Worm (Caenorhabditis elegans) whole organism, young adult: ENCODE measurements around the gene F42F12.4.
A peak's percentile ranks its signal among the peaks of the same experiment; 100 is the strongest.

ENCODE experiments used
- B0035.1 ChIP-seq: sonication (generic microtip); optimal IDR thresholded peaks from 2 replicates; lab custom pipeline; 2016; ENCODE audit warnings: missing genetic modification characterization, mild to moderate bottlenecking, missing compliant biosample characterization, missing genotype, missing genetic modification reagents
- B0261.1 ChIP-seq: sonication (generic microtip); optimal IDR thresholded peaks from 2 replicates; lab custom pipeline; 2016; ENCODE audit warnings: mild to moderate bottlenecking, missing genetic modification characterization, moderate library complexity, missing compliant biosample characterization
- B0336.3 ChIP-seq: fragments of 200-800 bp; sonication (Bioruptor generic); IDR thresholded peaks from 2 replicates; pipeline ENCODE4 v1.3.6; 2022; ENCODE audit warnings: missing genetic modification characterization, missing compliant biosample characterization
- C06A6.2 ChIP-seq: fragments of 200-800 bp; sonication (Bioruptor generic); conservative IDR thresholded peaks from 2 replicates; pipeline ENCODE4 v1.3.6; 2022; ENCODE audit warnings: missing genetic modification characterization, missing compliant biosample characterization
- D2030.7 ChIP-seq: fragments of 200-800 bp; sonication (Bioruptor generic); IDR thresholded peaks from 2 replicates; pipeline ENCODE4 v1.3.6; 2022; ENCODE audit warnings: missing genetic modification reagents, missing genetic modification characterization, missing compliant biosample characterization
- F49E8.2 ChIP-seq: sonication (generic microtip); optimal IDR thresholded peaks from 3 replicates; lab custom pipeline; 2017; ENCODE audit warnings: missing genetic modification characterization, mild to moderate bottlenecking, missing compliant biosample characterization, antibody characterized with exemption, moderate library complexity; ENCODE audit not compliant: insufficient read depth
- F52B5.7 ChIP-seq: sonication (generic microtip); optimal IDR thresholded peaks from 2 replicates; lab custom pipeline; 2016; ENCODE audit warnings: mild to moderate bottlenecking, missing genetic modification characterization, missing compliant biosample characterization
- F57A8.1 ChIP-seq: fragments of 200-800 bp; sonication (Bioruptor generic); optimal IDR thresholded peaks from 2 replicates; lab custom pipeline; 2018; ENCODE audit warnings: mild to moderate bottlenecking, missing genetic modification characterization, moderate library complexity, missing compliant biosample characterization
- K12H6.12 ChIP-seq: fragments of 200-800 bp; sonication (Bioruptor generic); optimal IDR thresholded peaks from 2 replicates; lab custom pipeline; 2018; ENCODE audit warnings: mild to moderate bottlenecking, missing genetic modification characterization, missing compliant biosample characterization
- Y53F4B.3 ChIP-seq: fragments of 200-800 bp; sonication (Bioruptor generic); IDR thresholded peaks from 2 replicates; pipeline ENCODE4 v1.3.6; 2022; ENCODE audit warnings: missing genetic modification reagents, missing genetic modification characterization, missing compliant biosample characterization
- Y67H2A.10 ChIP-seq: fragments of 200-800 bp; sonication (Bioruptor generic); conservative IDR thresholded peaks from 2 replicates; pipeline ENCODE4 v1.3.6; 2022; ENCODE audit warnings: missing genetic modification reagents, missing genetic modification characterization, missing compliant biosample characterization
- Y95B8A.8 ChIP-seq: fragments of 200-800 bp; sonication (Bioruptor generic); IDR thresholded peaks from 2 replicates; pipeline ENCODE4 v1.3.6; 2022; ENCODE audit warnings: missing genetic modification reagents, missing genetic modification characterization, missing compliant biosample characterization
- ama-1 ChIP-seq, 3 experiments: fragments of 150-350 bp in 1 of 3; sonication (generic microtip) in 2 of 3; optimal IDR thresholded peaks; 2 replicates each; lab custom pipeline; 2014 to 2018; ENCODE audit warnings: missing biosample characterization in 2 of 3, missing genetic modification characterization in 2 of 3, missing genetic modification reagents in 2 of 3
- aptf-2 ChIP-seq: fragments of 200-800 bp; sonication (Bioruptor generic); conservative IDR thresholded peaks from 2 replicates; pipeline ENCODE4 v1.3.6; 2022; ENCODE audit warnings: missing genetic modification reagents, missing genetic modification characterization, missing compliant biosample characterization
- attf-3 ChIP-seq: fragments of 200-800 bp; sonication (Bioruptor generic); conservative IDR thresholded peaks from 2 replicates; pipeline ENCODE4 v1.3.6; 2022; ENCODE audit warnings: missing genetic modification reagents, missing genetic modification characterization, missing compliant biosample characterization
- cebp-1 ChIP-seq, 2 experiments: fragments of 200-800 bp in 1 of 2; sonication (Bioruptor generic) in 1 of 2; sonication (generic microtip) in 1 of 2; IDR thresholded peaks in 1 of 2; optimal IDR thresholded peaks in 1 of 2; 2 replicates each; pipeline versions ENCODE4 v1.3.6 to Lab custom; 2017 to 2022; ENCODE audit warnings: missing compliant biosample characterization in 2 of 2, missing genetic modification characterization in 2 of 2, mild to moderate bottlenecking in 1 of 2, missing genetic modification reagents in 1 of 2, moderate library complexity in 1 of 2
- ceh-27 ChIP-seq: fragments of 200-800 bp; sonication (Bioruptor generic); optimal IDR thresholded peaks from 2 replicates; lab custom pipeline; 2018; ENCODE audit warnings: mild to moderate bottlenecking, missing genetic modification characterization, moderate library complexity, missing compliant biosample characterization
- dox-1 ChIP-seq: fragments of 200-800 bp; sonication (Bioruptor generic); IDR thresholded peaks from 2 replicates; pipeline ENCODE4 v1.3.6; 2022; ENCODE audit warnings: missing genetic modification reagents, missing genetic modification characterization, missing compliant biosample characterization
- efl-1 ChIP-seq: fragments of 150-350 bp; optimal IDR thresholded peaks from 2 replicates; lab custom pipeline; 2014; ENCODE audit warnings: missing biosample characterization, missing genetic modification reagents, missing genetic modification characterization
- egl-18 ChIP-seq: fragments of 200-800 bp; sonication (Bioruptor generic); IDR thresholded peaks from 2 replicates; pipeline ENCODE4 v1.3.6; 2022; ENCODE audit warnings: missing genetic modification reagents, missing genetic modification characterization, missing compliant biosample characterization
- egl-44 ChIP-seq: fragments of 200-800 bp; sonication (Bioruptor generic); IDR thresholded peaks from 2 replicates; pipeline ENCODE4 v1.3.6; 2022; ENCODE audit warnings: missing genetic modification reagents, missing genetic modification characterization, missing compliant biosample characterization
- ekl-4 ChIP-seq: fragments of 200-800 bp; sonication (Bioruptor generic); IDR thresholded peaks from 2 replicates; pipeline ENCODE4 v1.3.6; 2022; ENCODE audit warnings: missing genetic modification reagents, missing genetic modification characterization, missing compliant biosample characterization
- hmg-1.2 ChIP-seq: fragments of 200-800 bp; sonication (Bioruptor generic); IDR thresholded peaks from 2 replicates; pipeline ENCODE4 v1.3.6; 2022; ENCODE audit warnings: missing genetic modification reagents, missing genetic modification characterization, missing compliant biosample characterization
- hmg-20 ChIP-seq: fragments of 200-800 bp; sonication (Bioruptor generic); IDR thresholded peaks from 2 replicates; pipeline ENCODE4 v1.3.6; 2022; ENCODE audit warnings: missing genetic modification reagents, missing genetic modification characterization, missing compliant biosample characterization
- let-526 ChIP-seq: fragments of 200-800 bp; sonication (Bioruptor generic); IDR thresholded peaks from 2 replicates; pipeline ENCODE4 v1.3.6; 2022; ENCODE audit warnings: missing genetic modification reagents, missing genetic modification characterization, missing compliant biosample characterization
- lin-26 ChIP-seq: fragments of 200-800 bp; sonication (Bioruptor generic); IDR thresholded peaks from 2 replicates; pipeline ENCODE4 v1.3.6; 2022; ENCODE audit warnings: missing genetic modification reagents, missing genetic modification characterization, missing compliant biosample characterization
- lin-35 ChIP-seq, 3 experiments: fragments of 150-350 bp in 2 of 3; sonication (generic microtip) in 1 of 3; optimal IDR thresholded peaks; 2 replicates each; lab custom pipeline; 2014 to 2018; ENCODE audit warnings: missing biosample characterization in 3 of 3, missing genetic modification characterization in 3 of 3, missing genetic modification reagents in 3 of 3
- lin-54 ChIP-seq: fragments of 200-800 bp; sonication (Bioruptor generic); optimal IDR thresholded peaks from 2 replicates; lab custom pipeline; 2018; ENCODE audit warnings: mild to moderate bottlenecking, missing genetic modification characterization, missing compliant biosample characterization
- madf-6 ChIP-seq: fragments of 200-800 bp; sonication (Bioruptor generic); IDR thresholded peaks from 2 replicates; pipeline ENCODE4 v1.3.6; 2022; ENCODE audit warnings: missing genetic modification reagents, missing genetic modification characterization, missing compliant biosample characterization
- mcd-1 ChIP-seq: fragments of 200-800 bp; sonication (Bioruptor generic); IDR thresholded peaks from 2 replicates; pipeline ENCODE4 v1.3.6; 2022; ENCODE audit warnings: missing genetic modification reagents, missing genetic modification characterization, missing compliant biosample characterization
- mes-4 ChIP-seq: sonication (generic microtip); optimal IDR thresholded peaks from 2 replicates; lab custom pipeline; 2016; ENCODE audit warnings: missing genotype, missing genetic modification characterization, missing compliant biosample characterization
- nfya-1 ChIP-seq: sonication (generic microtip); optimal IDR thresholded peaks from 2 replicates; lab custom pipeline; 2017; ENCODE audit warnings: antibody characterized with exemption, missing compliant biosample characterization, missing genetic modification characterization, borderline replicate concordance; ENCODE audit not compliant: insufficient read depth
- pbrm-1 ChIP-seq: fragments of 200-800 bp; sonication (Bioruptor generic); IDR thresholded peaks from 2 replicates; pipeline ENCODE4 v1.3.6; 2022; ENCODE audit warnings: missing genetic modification reagents, missing genetic modification characterization, missing compliant biosample characterization
- pha-4 ChIP-seq: fragments of 150-350 bp; sonication (generic microtip); optimal IDR thresholded peaks from 2 replicates; lab custom pipeline; 2014; ENCODE audit warnings: missing biosample characterization, missing genetic modification reagents, missing genetic modification characterization
- rcor-1 ChIP-seq: fragments of 200-800 bp; sonication (Bioruptor generic); IDR thresholded peaks from 2 replicates; pipeline ENCODE4 v1.3.6; 2022; ENCODE audit warnings: missing genetic modification reagents, missing genetic modification characterization, missing compliant biosample characterization
- rec-8 ChIP-seq, 2 experiments: sonication (generic microtip); optimal IDR thresholded peaks; 2 replicates each; lab custom pipeline; 2016; ENCODE audit warnings: mild to moderate bottlenecking in 2 of 2, missing genetic modification characterization in 2 of 2, missing genetic modification reagents in 2 of 2, missing genotype in 2 of 2, missing biosample characterization in 1 of 2, missing compliant biosample characterization in 1 of 2, moderate library complexity in 1 of 2
- repo-1 ChIP-seq: sonication (generic microtip); optimal IDR thresholded peaks from 2 replicates; lab custom pipeline; 2017; ENCODE audit warnings: mild to moderate bottlenecking, missing genetic modification characterization, missing compliant biosample characterization
- rpc-1 ChIP-seq, 2 experiments: fragments of 150-350 bp in 1 of 2; sonication (generic microtip) in 1 of 2; optimal IDR thresholded peaks; 2 replicates each; lab custom pipeline; 2014 to 2018; ENCODE audit warnings: missing biosample characterization in 1 of 2, missing genetic modification characterization in 1 of 2, missing genetic modification reagents in 1 of 2, missing genotype in 1 of 2
- sea-2 ChIP-seq: fragments of 200-800 bp; sonication (Bioruptor generic); IDR thresholded peaks from 2 replicates; pipeline ENCODE4 v1.3.6; 2022; ENCODE audit warnings: missing genetic modification characterization, missing compliant biosample characterization
- xnd-1 ChIP-seq: sonication (generic microtip); optimal IDR thresholded peaks from 2 replicates; lab custom pipeline; 2016; ENCODE audit warnings: missing genotype, missing genetic modification reagents, missing genetic modification characterization, missing compliant biosample characterization
- zim-3 ChIP-seq: sonication (generic microtip); optimal IDR thresholded peaks from 2 replicates; lab custom pipeline; 2017; ENCODE audit warnings: mild to moderate bottlenecking, missing genetic modification characterization, moderate library complexity, missing compliant biosample characterization
- ztf-25 ChIP-seq: fragments of 200-800 bp; sonication (Bioruptor generic); IDR thresholded peaks from 2 replicates; pipeline ENCODE4 v1.3.6; 2022; ENCODE audit warnings: missing genetic modification reagents, missing genetic modification characterization, missing compliant biosample characterization
- ztf-26 ChIP-seq: sonication (generic microtip); optimal IDR thresholded peaks from 2 replicates; lab custom pipeline; 2017; ENCODE audit warnings: missing genetic modification characterization, missing compliant biosample characterization

Gene F42F12.4

DNA sequence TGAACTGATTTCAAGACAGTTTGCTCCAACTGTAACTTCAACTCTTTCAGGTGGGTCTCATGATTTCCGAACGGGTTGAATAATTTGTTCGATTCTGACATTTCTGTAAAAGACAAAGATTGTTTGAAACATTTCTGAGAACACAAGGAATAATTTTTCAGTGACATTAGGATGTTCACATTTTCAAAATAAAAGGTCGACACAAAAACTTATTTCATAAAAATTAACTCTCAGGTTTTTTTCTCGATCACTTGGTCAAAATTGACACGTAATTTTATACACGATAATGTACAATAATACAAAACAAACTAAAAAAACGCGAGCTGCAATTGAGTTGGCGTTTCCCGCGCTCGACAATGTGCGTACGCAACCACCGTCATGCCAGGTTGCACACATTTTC lies 18.6 kb upstream of the F42F12.4 start, which contains the start of gene rif-1.2:
Gene rif-1.2 (minus strand): TSS at position 101 of the 400 bp plus-strand sequence.
- TF ChIP-seq F57A8.1 (GFP tag; lab: Kevin White, UChicago) (no peak), Y67H2A.10 (GFP tag; lab: Robert Waterston, UW) (no peak), pha-4 (tag; lab: Kevin White, UChicago) (no peak), ekl-4 (no peak)

DNA sequence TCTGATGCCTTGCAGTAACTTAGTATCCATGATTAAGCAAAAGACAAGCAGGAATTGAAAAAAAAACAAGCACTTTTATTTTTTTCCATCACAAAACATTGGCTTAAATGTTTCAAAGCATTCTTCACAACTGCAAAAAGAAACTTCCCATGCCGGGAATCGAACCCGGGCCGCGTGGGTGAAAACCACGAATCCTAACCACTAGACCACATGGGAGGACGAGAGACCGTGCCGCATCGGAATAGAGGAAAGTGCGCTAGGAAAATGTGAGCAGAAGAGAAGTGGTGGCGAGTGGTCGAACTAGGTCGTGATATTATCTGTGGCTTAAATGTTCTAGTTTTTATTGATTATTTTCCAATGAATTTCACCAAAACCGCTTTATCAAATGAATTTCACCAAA lies 14.8 kb upstream of the F42F12.4 start:
- TF ChIP-seq D2030.7 (GFP tag; lab: Robert Waterston, UW), result peak; percentile 83
- 0 out of 2 replicates have a peak, but pooled peaks have one; percentile 46 for TF ChIP-seq ztf-25 (GFP tag; lab: Robert Waterston, UW)
- peak; percentile 41; the same call in 1 of the 2 replicates for TF ChIP-seq ekl-4
- TF ChIP-seq ztf-26 (tag; lab: Kevin White, UChicago), result peak; percentile 8
- no peak for TF ChIP-seq repo-1 (tag; lab: Kevin White, UChicago)
- TF ChIP-seq pbrm-1 (GFP tag; lab: Robert Waterston, UW), result peak; percentile 78; the same call in 1 of the 2 replicates
- peak; percentile 86 for TF ChIP-seq lin-26 (GFP tag; lab: Robert Waterston, UW)
- peak; percentile 25 for TF ChIP-seq B0035.1 (tag; lab: Kevin White, UChicago)
- TF ChIP-seq aptf-2, result no peak
- TF ChIP-seq K12H6.12, result peak; percentile 38
- peak; percentile 77 for TF ChIP-seq rcor-1 (GFP tag; lab: Robert Waterston, UW)
- TF ChIP-seq Y67H2A.10 (GFP tag; lab: Robert Waterston, UW), result no peak
- TF ChIP-seq rpc-1 (optimal IDR thresholded peaks at IDR 0.05; lab: Kevin White, UChicago), result peak; percentile 65
- peak; percentile 81 for TF ChIP-seq rpc-1 (tag; optimal IDR thresholded peaks at IDR 0.05; lab: Kevin White, UChicago)
- TF ChIP-seq madf-6 (GFP tag; lab: Robert Waterston, UW), result peak; percentile 55
- TF ChIP-seq rec-8 (tag; optimal IDR thresholded peaks at IDR 0.05; lab: Kevin White, UChicago), result peak; percentile 17 to 56
- no peak for TF ChIP-seq let-526 (GFP tag; lab: Robert Waterston, UW)
- no peak for TF ChIP-seq mes-4 (tag; lab: Kevin White, UChicago)
- TF ChIP-seq hmg-20 (GFP tag; lab: Robert Waterston, UW), result 0 out of 2 replicates have a peak, but pooled peaks have one; percentile 42
- peak; percentile 75 for TF ChIP-seq ceh-27 (GFP tag; lab: Kevin White, UChicago)
- TF ChIP-seq zim-3 (tag; lab: Kevin White, UChicago), result no peak
- TF ChIP-seq dox-1 (GFP tag; lab: Robert Waterston, UW), result peak; percentile 87
- no peak for TF ChIP-seq F52B5.7 (tag; lab: Kevin White, UChicago)
- TF ChIP-seq lin-54 (GFP tag; lab: Kevin White, UChicago), result peak; percentile 27
- no peak for TF ChIP-seq F49E8.2 (tag; lab: Kevin White, UChicago)
- no peak for TF ChIP-seq ama-1 (optimal IDR thresholded peaks at IDR 0.05; lab: Kevin White, UChicago)
- TF ChIP-seq ama-1 (GFP tag; optimal IDR thresholded peaks at IDR 0.05; lab: Kevin White, UChicago), result peak in 1 of 2 experiments; percentile 48
- TF ChIP-seq hmg-1.2 (GFP tag; lab: Robert Waterston, UW), result peak; percentile 80
- TF ChIP-seq pha-4 (tag; lab: Kevin White, UChicago), result no peak
- TF ChIP-seq lin-35 (GFP tag; optimal IDR thresholded peaks at IDR 0.05; lab: Kevin White, UChicago), result no peak
- 0 out of 2 replicates have a peak, but pooled peaks have one; percentile 30 for TF ChIP-seq C06A6.2
- no peak for TF ChIP-seq nfya-1 (tag; lab: Kevin White, UChicago)
- 0 out of 2 replicates have a peak, but pooled peaks have one; percentile 45 for TF ChIP-seq cebp-1 (GFP tag; IDR thresholded peaks at IDR 0.05; lab: Robert Waterston, UW)
- TF ChIP-seq cebp-1 (tag; optimal IDR thresholded peaks at IDR 0.05; lab: Kevin White, UChicago), result no peak
- TF ChIP-seq mcd-1 (GFP tag; lab: Robert Waterston, UW), result peak; percentile 54
- no peak for TF ChIP-seq egl-18 (GFP tag; lab: Robert Waterston, UW)
- TF ChIP-seq efl-1, result peak; percentile 6
- TF ChIP-seq sea-2, result no peak
- TF ChIP-seq Y95B8A.8, result 0 out of 2 replicates have a peak, but pooled peaks have one; percentile 55
- TF ChIP-seq F57A8.1 (GFP tag; lab: Kevin White, UChicago), result no peak
- peak; percentile 80; the same call in 1 of the 2 replicates for TF ChIP-seq egl-44 (GFP tag; lab: Robert Waterston, UW)
- TF ChIP-seq Y53F4B.3 (GFP tag; lab: Robert Waterston, UW), result peak; percentile 46; the same call in 1 of the 2 replicates
- 0 out of 2 replicates have a peak, but pooled peaks have one; percentile 35 for TF ChIP-seq attf-3
- TF ChIP-seq B0261.1 (tag; lab: Kevin White, UChicago), result peak; percentile 94
- no peak; the same call in 1 of the 2 replicates for TF ChIP-seq B0336.3
- TF ChIP-seq xnd-1 (tag; lab: Kevin White, UChicago), result no peak
